Fruit fly (Drosophila melanogaster) whole organism, prepupa: ENCODE data around the gene eIF3g1.

ENCODE experiments used
- Hr39 ChIP-seq: fragments of 200-800 bp; sonication (Bioruptor generic); optimal IDR thresholded peaks from 2 replicates; lab custom pipeline; 2016; ENCODE audit warnings: missing biosample characterization, missing genetic modification characterization
- spab ChIP-seq: fragments of 200-800 bp; sonication (Bioruptor generic); optimal IDR thresholded peaks from 2 replicates; lab custom pipeline; 2017; ENCODE audit warnings: missing biosample characterization, mild to moderate bottlenecking, missing genetic modification characterization, missing genetic modification reagents
- vri ChIP-seq: fragments of 200-800 bp; sonication (Bioruptor generic); optimal IDR thresholded peaks from 3 replicates; lab custom pipeline; 2016; ENCODE audit warnings: missing biosample characterization, mild to moderate bottlenecking, missing genetic modification characterization

dm6 chrX:2645593-2645992 lies 35.5 kb upstream of the eIF3g1 start:
- TF ChIP-seq spab (GFP tag; lab: Kevin White, UChicago), result no peak
- TF ChIP-seq Hr39 (GFP tag; lab: Kevin White, UChicago), result no peak
- no peak for TF ChIP-seq vri (GFP tag; lab: Kevin White, UChicago)
